3 worm cellular contexts compared by ENCODE assay signal in genomic region chrIV:7881166-7881565, ce11.
TF ChIP-seq lines count a peak whose summit lies in the region.

No protein-coding gene starts in this region.

TF ChIP-seq in whole organism, L1 larva, 84 proteins besides CTCF, POLR2A, EP300 and RAD21:
- TF ChIP-seq dpl-1 (GFP tag; optimal IDR thresholded peaks at IDR 0.05; lab: Kevin White, UChicago) (no peak), elt-2 (tag; optimal IDR thresholded peaks at IDR 0.05; lab: Kevin White, UChicago) (peak; percentile 53), hlh-17 (GFP tag; optimal IDR thresholded peaks at IDR 0.05; lab: Kevin White, UChicago; ENCODE audit: borderline replicate concordance) (no peak), tlp-1 (tag; optimal IDR thresholded peaks at IDR 0.05; lab: Kevin White, UChicago) (peak; percentile 54), nhr-237 (tag; optimal IDR thresholded peaks at IDR 0.05; lab: Kevin White, UChicago) (no peak)

TF ChIP-seq in whole organism, L3 larva, 47 proteins besides CTCF, POLR2A, EP300 and RAD21:
- TF ChIP-seq aly-2 (tag; optimal IDR thresholded peaks at IDR 0.05; lab: Kevin White, UChicago) (no peak), pha-4 (tag; optimal IDR thresholded peaks at IDR 0.05; lab: Kevin White, UChicago) (peak; percentile 4), egl-27 (tag; optimal IDR thresholded peaks at IDR 0.05; lab: Kevin White, UChicago) (no peak), elt-2 (tag; optimal IDR thresholded peaks at IDR 0.05; lab: Kevin White, UChicago) (peak; percentile 55)

TF ChIP-seq in whole organism, L4 larva, 104 proteins besides CTCF, POLR2A, EP300 and RAD21:
- TF ChIP-seq lin-15B (tag; optimal IDR thresholded peaks at IDR 0.05; lab: Kevin White, UChicago), result no peak
- TF ChIP-seq pqm-1 (tag; optimal IDR thresholded peaks at IDR 0.05; lab: Kevin White, UChicago), result peak; percentile 49
- peak; percentile 14 for TF ChIP-seq nhr-28 (tag; optimal IDR thresholded peaks at IDR 0.05; lab: Kevin White, UChicago)
- peak; percentile 67 for TF ChIP-seq php-3 (GFP tag; IDR thresholded peaks at IDR 0.05; lab: Robert Waterston, UW)
- peak; percentile 18 for TF ChIP-seq aha-1 (tag; lab: Kevin White, UChicago)
- peak; percentile 6 for TF ChIP-seq nhr-77 (tag; optimal IDR thresholded peaks at IDR 0.05; lab: Kevin White, UChicago)
- TF ChIP-seq dve-1 (tag; optimal IDR thresholded peaks at IDR 0.05; lab: Kevin White, UChicago; ENCODE audit: insufficient read depth), result peak; percentile 44
- TF ChIP-seq daf-16 (GFP tag; optimal IDR thresholded peaks at IDR 0.05; lab: Kevin White, UChicago), result no peak
- TF ChIP-seq daf-16 (tag; optimal IDR thresholded peaks at IDR 0.05; lab: Kevin White, UChicago), result peak; percentile 44
- no peak for TF ChIP-seq mep-1 (tag; optimal IDR thresholded peaks at IDR 0.05; lab: Kevin White, UChicago)
- TF ChIP-seq fkh-10 (GFP tag; optimal IDR thresholded peaks at IDR 0.05; lab: Kevin White, UChicago), result no peak

Comparison
In these comparisons a context has a peak if more than half of its experiments do, and no peak if none do; other contexts are left out.
1. Of the 29 proteins assayed by ChIP-seq in both whole organism, L4 larva and whole organism, L1 larva: peak only in whole organism, L4 larva: aha-1, nhr-28, nhr-77 and pqm-1; only in whole organism, L1 larva: none; in both: none; in neither: 25.